Fruit fly (Drosophila melanogaster) Kc167 (cell line): ENCODE data around the gene CG6324.

Experiments
- Myc ChIP-seq: fragments of >200 bp; optimal IDR thresholded peaks from 2 replicates; lab custom pipeline; 2017; ENCODE audit warnings: missing external identifiers
- Sin3A ChIP-seq: fragments of >200 bp; optimal IDR thresholded peaks from 2 replicates; lab custom pipeline; 2018; ENCODE audit warnings: missing external identifiers
- h ChIP-seq: fragments of >200 bp; optimal IDR thresholded peaks from 3 replicates; lab custom pipeline; 2018; ENCODE audit warnings: missing external identifiers
- insv ChIP-seq: fragments of >200 bp; optimal IDR thresholded peaks from 3 replicates; lab custom pipeline; 2018; ENCODE audit warnings: missing external identifiers
- psq ChIP-seq: fragments of >200 bp; optimal IDR thresholded peaks from 2 replicates; lab custom pipeline; 2017; ENCODE audit warnings: missing external identifiers
- ttk ChIP-seq: sonication (Bioruptor generic); optimal IDR thresholded peaks from 2 replicates; lab custom pipeline; 2017; ENCODE audit warnings: missing external identifiers

DNA sequence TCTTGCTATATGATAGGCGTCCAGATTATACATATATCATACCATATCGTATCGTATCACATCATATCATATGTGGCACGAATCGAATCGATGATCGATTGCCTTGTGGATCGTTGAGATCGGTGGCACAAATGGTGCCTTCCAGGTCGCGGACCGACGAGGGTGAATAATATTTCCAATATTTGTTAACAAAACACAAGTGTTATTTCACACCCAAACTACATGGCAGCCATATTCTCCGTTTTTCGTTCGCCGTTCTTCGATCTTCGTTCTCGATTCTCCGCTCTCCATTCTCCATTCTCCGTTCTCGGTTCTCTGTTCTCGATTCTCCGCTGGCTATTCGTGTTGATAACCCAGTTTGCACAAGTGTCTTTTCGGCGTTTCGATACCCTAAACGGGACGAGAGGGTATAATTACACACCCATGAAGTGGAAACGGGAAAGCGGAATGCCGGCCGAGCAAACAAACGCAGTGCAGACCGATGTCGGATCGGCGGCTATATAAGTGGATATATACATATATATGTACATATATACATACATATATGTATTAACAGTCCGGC is 25.9 kb downstream of the CG6324 start:
- TF ChIP-seq Myc (lab: Kevin White, UChicago) (no peak), h (no peak), ttk (lab: Kevin White, UChicago) (no peak), psq (lab: Kevin White, UChicago) (no peak), insv (no peak), Sin3A (no peak)
